Fruit fly (Drosophila melanogaster): Measurements from ENCODE around the gene BBS5.

BBS5 gene

DNA sequence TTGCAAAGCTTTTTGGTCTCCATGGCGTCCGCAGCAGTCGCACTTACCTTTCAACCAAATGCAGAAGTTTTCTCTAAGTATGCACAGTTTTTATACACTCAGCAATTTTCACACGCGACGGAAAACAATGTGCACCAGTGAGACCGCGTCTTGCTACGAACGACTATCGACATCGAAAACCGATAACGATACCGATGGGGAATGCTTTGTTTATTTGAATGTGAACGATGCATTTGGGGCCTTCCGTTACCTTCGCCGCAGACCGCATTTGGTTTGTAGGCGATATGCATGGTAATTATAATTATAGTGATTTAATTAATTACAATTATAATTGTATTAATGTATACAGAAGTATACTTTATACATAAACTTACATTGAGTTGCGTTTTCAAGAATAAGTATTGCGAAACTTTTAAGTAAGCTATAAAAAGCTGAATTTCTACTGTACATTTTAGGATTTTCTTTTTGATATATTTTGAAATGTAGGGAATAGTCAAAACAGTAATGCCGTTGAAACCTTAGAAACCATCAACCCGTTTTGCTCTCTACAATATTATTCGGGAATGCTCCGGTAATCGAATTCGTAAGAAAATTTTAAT lies 4.1 kb upstream of the BBS5 start, which contains the start of the genes Hus1-like and ctrip (continued):
- TF ChIP-seq hbn (GFP tag; IDR thresholded peaks at IDR 0.05; ENCODE audit: partially characterized antibody), result peak; percentile 31; the same call in 1 of the 2 replicates
- no peak for TF ChIP-seq CG7556 (GFP tag; optimal IDR thresholded peaks at IDR 0.05)
- TF ChIP-seq ab (GFP tag; optimal IDR thresholded peaks at IDR 0.05), result no peak
- no peak for TF ChIP-seq Ptx1 (GFP tag; IDR thresholded peaks at IDR 0.05)
- peak; percentile 83 for TF ChIP-seq row (GFP tag; IDR thresholded peaks at IDR 0.05)
- TF ChIP-seq nau (GFP tag; optimal IDR thresholded peaks at IDR 0.05), result no peak
- TF ChIP-seq CG13123 (GFP tag; optimal IDR thresholded peaks at IDR 0.05), result no peak
- TF ChIP-seq CG15601 (tag; optimal IDR thresholded peaks at IDR 0.05), result no peak
- no peak for TF ChIP-seq Lpt (GFP tag; optimal IDR thresholded peaks at IDR 0.05)
- no peak for TF ChIP-seq TFAM (GFP tag; optimal IDR thresholded peaks at IDR 0.05)
- peak in 1 of 3 experiments; percentile 24 for TF ChIP-seq Stat92E (GFP tag; optimal IDR thresholded peaks at IDR 0.05)
- no peak for TF ChIP-seq CG7372 (GFP tag; IDR thresholded peaks at IDR 0.05)
- TF ChIP-seq CG1024 (GFP tag; IDR thresholded peaks at IDR 0.05), result peak; percentile 81
- no peak for TF ChIP-seq fd3F (GFP tag; optimal IDR thresholded peaks at IDR 0.05)
- no peak for TF ChIP-seq CG4820 (GFP tag; optimal IDR thresholded peaks at IDR 0.05)
- no peak for TF ChIP-seq Ravus (GFP tag; IDR thresholded peaks at IDR 0.05)
- no peak for TF ChIP-seq sna (GFP tag; IDR thresholded peaks at IDR 0.05; ENCODE audit: partially characterized antibody)
- TF ChIP-seq CG9932 (GFP tag; IDR thresholded peaks at IDR 0.05), result peak; percentile 46
- TF ChIP-seq CG12299 (tag; optimal IDR thresholded peaks at IDR 0.05), result peak; percentile 0
- no peak for TF ChIP-seq NC2α (GFP tag; optimal IDR thresholded peaks at IDR 0.05)
- TF ChIP-seq Camta (GFP tag; optimal IDR thresholded peaks at IDR 0.05), result no peak
- no peak for TF ChIP-seq CG3163 (GFP tag; optimal IDR thresholded peaks at IDR 0.05)
- TF ChIP-seq Asciz (GFP tag; optimal IDR thresholded peaks at IDR 0.05), result no peak
- no peak for TF ChIP-seq Doc3 (GFP tag; IDR thresholded peaks at IDR 0.05; ENCODE audit: partially characterized antibody)
- TF ChIP-seq insv (GFP tag; optimal IDR thresholded peaks at IDR 0.05), result no peak
- TF ChIP-seq hth (optimal IDR thresholded peaks at IDR 0.05), result no peak
- no peak for TF ChIP-seq CG2678 (tag; optimal IDR thresholded peaks at IDR 0.05)
- 0 out of 3 replicates have a peak, but pooled peaks have one; percentile 30 for TF ChIP-seq gce (GFP tag; IDR thresholded peaks at IDR 0.05)
- TF ChIP-seq zen (tag; optimal IDR thresholded peaks at IDR 0.05), result no peak
- no peak for TF ChIP-seq CG11398 (GFP tag; optimal IDR thresholded peaks at IDR 0.05)
- TF ChIP-seq z (GFP tag; IDR thresholded peaks at IDR 0.05), result 0 out of 3 replicates have a peak, but pooled peaks have one; percentile 21
- TF ChIP-seq CG11085 (GFP tag; IDR thresholded peaks at IDR 0.05), result no peak
- TF ChIP-seq cato (GFP tag; optimal IDR thresholded peaks at IDR 0.05; ENCODE audit: borderline replicate concordance), result no peak
- TF ChIP-seq H2.0 (GFP tag; IDR thresholded peaks at IDR 0.05), result peak; percentile 26; the same call in 1 of the 2 replicates
- TF ChIP-seq pho (GFP tag; optimal IDR thresholded peaks at IDR 0.05), result no peak
- TF ChIP-seq lmd (GFP tag; IDR thresholded peaks at IDR 0.05), result 0 out of 2 replicates have a peak, but pooled peaks have one; percentile 12
- no peak for TF ChIP-seq grn (GFP tag; optimal IDR thresholded peaks at IDR 0.05)
- TF ChIP-seq gcm (GFP tag; optimal IDR thresholded peaks at IDR 0.05), result no peak
- no peak for TF ChIP-seq Hmr (GFP tag; optimal IDR thresholded peaks at IDR 0.05)
- TF ChIP-seq otp (GFP tag; IDR thresholded peaks at IDR 0.05), result peak; percentile 19; the same call in 1 of the 3 replicates
- no peak for TF ChIP-seq repo (GFP tag; optimal IDR thresholded peaks at IDR 0.05)
- TF ChIP-seq crp (GFP tag; optimal IDR thresholded peaks at IDR 0.05), result no peak
- TF ChIP-seq zfh1 (GFP tag; IDR thresholded peaks at IDR 0.05), result no peak
- no peak for TF ChIP-seq fru (optimal IDR thresholded peaks at IDR 0.05)
- TF ChIP-seq CG17912 (GFP tag; optimal IDR thresholded peaks at IDR 0.05), result no peak
- peak; percentile 2 for TF ChIP-seq Nf-YB (GFP tag; optimal IDR thresholded peaks at IDR 0.05)
- TF ChIP-seq tin (GFP tag; optimal IDR thresholded peaks at IDR 0.05), result peak; percentile 19
- peak; percentile 15 for TF ChIP-seq CG31365 (tag; optimal IDR thresholded peaks at IDR 0.05)
- peak; percentile 57; the same call in 2 of the 3 replicates for TF ChIP-seq CG16813 (GFP tag; IDR thresholded peaks at IDR 0.05; ENCODE audit: partially characterized antibody)
- TF ChIP-seq Meics (GFP tag; optimal IDR thresholded peaks at IDR 0.05), result peak; percentile 22
